Worm (Caenorhabditis elegans) whole organism, L4/young adult: ENCODE data around the gene fbxa-48.

Source experiments
- W03F9.2 ChIP-seq: fragments of 150-350 bp; optimal IDR thresholded peaks from 2 replicates; lab custom pipeline; 2014; ENCODE audit warnings: missing biosample characterization, missing genetic modification characterization
- dao-5 ChIP-seq: sonication (generic microtip); optimal IDR thresholded peaks from 2 replicates; lab custom pipeline; 2016; ENCODE audit warnings: missing genotype, missing genetic modification characterization, moderate library complexity, missing compliant biosample characterization
- him-1 ChIP-seq: sonication (generic microtip); optimal IDR thresholded peaks from 2 replicates; lab custom pipeline; 2016; ENCODE audit warnings: missing genotype, missing genetic modification reagents, missing genetic modification characterization, missing compliant biosample characterization

ce11 chrIII:2316439-2316838 is 44.5 kb upstream of the fbxa-48 start:
- TF ChIP-seq W03F9.2 (tag; lab: Kevin White, UChicago) (no peak), him-1 (tag; lab: Kevin White, UChicago) (no peak), dao-5 (no peak)
